Fruit fly (Drosophila melanogaster) whole organism, adult: Measurements from ENCODE around the gene haf.

Experiments
- CG1620 ChIP-seq: fragments of 200-800 bp; sonication (Bioruptor generic); optimal IDR thresholded peaks from 2 replicates; lab custom pipeline; 2016; ENCODE audit warnings: missing biosample characterization, missing genetic modification characterization
- CG33017 ChIP-seq: fragments of 200-800 bp; sonication (Bioruptor generic); optimal IDR thresholded peaks from 2 replicates; lab custom pipeline; 2018; ENCODE audit warnings: missing biosample characterization, mild to moderate bottlenecking, missing genetic modification characterization, moderate library complexity
- CG7045 ChIP-seq: fragments of 200-800 bp; sonication (Bioruptor generic); optimal IDR thresholded peaks from 2 replicates; lab custom pipeline; 2017; ENCODE audit warnings: missing biosample characterization, mild to moderate bottlenecking, missing genetic modification characterization
- Clk ChIP-seq: fragments of 200-800 bp; sonication (Bioruptor generic); optimal IDR thresholded peaks from 2 replicates; lab custom pipeline; 2017; ENCODE audit warnings: missing biosample characterization, missing genetic modification characterization
- Hr96 ChIP-seq: fragments of 200-800 bp; sonication (Bioruptor generic); optimal IDR thresholded peaks from 2 replicates; lab custom pipeline; 2016; ENCODE audit warnings: missing biosample characterization, missing genetic modification characterization
- Mnt ChIP-seq: fragments of 200-800 bp; sonication (Bioruptor generic); optimal IDR thresholded peaks from 2 replicates; lab custom pipeline; 2016; ENCODE audit warnings: missing biosample characterization, mild to moderate bottlenecking, missing genetic modification characterization
- kay ChIP-seq: fragments of 200-800 bp; sonication (Bioruptor generic); peaks from one replicate; lab custom pipeline; 2016; ENCODE audit warnings: missing biosample characterization, missing genetic modification characterization, borderline replicate concordance
- pad ChIP-seq: fragments of 200-800 bp; sonication (Bioruptor generic); optimal IDR thresholded peaks from 3 replicates; lab custom pipeline; 2017; ENCODE audit warnings: missing biosample characterization, missing genetic modification characterization, mild to moderate bottlenecking, moderate library complexity, missing genetic modification reagents
- tj ChIP-seq: fragments of 200-800 bp; sonication (Bioruptor generic); optimal IDR thresholded peaks from 3 replicates; lab custom pipeline; 2017; ENCODE audit warnings: missing biosample characterization, mild to moderate bottlenecking, missing genetic modification characterization, moderate library complexity

DNA sequence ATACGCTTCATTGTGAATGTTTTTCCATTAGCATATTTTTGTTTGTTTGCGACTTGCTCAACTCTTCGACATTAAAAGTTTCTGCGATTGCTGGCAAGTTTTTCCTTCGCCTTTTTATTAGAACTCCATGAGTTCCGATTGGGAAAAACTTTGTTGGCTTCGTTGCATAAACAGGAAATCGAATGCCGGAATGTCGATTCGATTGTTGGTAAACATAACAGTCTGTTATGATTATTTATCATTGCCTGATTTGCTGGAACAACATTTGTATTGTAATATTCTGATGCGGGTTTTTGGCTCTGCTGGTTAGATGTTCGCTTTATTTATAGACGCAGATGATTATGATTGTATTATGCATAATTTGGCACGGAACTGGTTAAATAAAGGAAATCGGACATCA is 24.9 kb downstream of the haf start:
- TF ChIP-seq CG1620 (GFP tag; lab: Kevin White, UChicago) (no peak), Clk (GFP tag; lab: Kevin White, UChicago) (no peak), Mnt (GFP tag; lab: Kevin White, UChicago) (no peak), CG33017 (no peak), tj (GFP tag; lab: Kevin White, UChicago) (no peak), pad (GFP tag; lab: Kevin White, UChicago) (no peak), Hr96 (GFP tag; lab: Kevin White, UChicago) (no peak), CG7045 (GFP tag; lab: Kevin White, UChicago) (no peak), kay (GFP tag; lab: Kevin White, UChicago) (no peak)
